Worm (Caenorhabditis elegans): ENCODE measurements around the gene T21C9.6.

The T21C9.6 gene

ce11 chrV:10540024-10540423 is 41.7 kb upstream of the T21C9.6 start, which contains the start of gene degt-1:
TSS of gene degt-1 (plus strand) at chrV:10540324.
- TF ChIP-seq spr-1 (tag; optimal IDR thresholded peaks at IDR 0.05) (no peak), cey-2 (tag; optimal IDR thresholded peaks at IDR 0.05; ENCODE audit: borderline replicate concordance, insufficient read depth) (no peak), ceh-62 (tag; optimal IDR thresholded peaks at IDR 0.05) (no peak), lin-15B (tag; optimal IDR thresholded peaks at IDR 0.05) (no peak), daf-16 (GFP tag; optimal IDR thresholded peaks at IDR 0.05) (no peak), daf-16 (tag; optimal IDR thresholded peaks at IDR 0.05) (no peak), tag-97 (GFP tag; IDR thresholded peaks at IDR 0.05) (no peak), zfp-3 (GFP tag; conservative IDR thresholded peaks at IDR 0.05) (no peak), F10B5.3 (tag; optimal IDR thresholded peaks at IDR 0.05) (no peak), hlh-11 (tag; optimal IDR thresholded peaks at IDR 0.05) (no peak), unc-39 (tag; optimal IDR thresholded peaks at IDR 0.05) (no peak), zag-1 (tag; optimal IDR thresholded peaks at IDR 0.05) (no peak), ama-1 (optimal IDR thresholded peaks at IDR 0.05) (no peak), nhr-10 (tag; optimal IDR thresholded peaks at IDR 0.05) (no peak), nhr-237 (tag; optimal IDR thresholded peaks at IDR 0.05) (no peak), ZK337.2 (GFP tag; IDR thresholded peaks at IDR 0.05) (no peak), snpc-4 (tag; optimal IDR thresholded peaks at IDR 0.05) (no peak), nhr-6 (tag; optimal IDR thresholded peaks at IDR 0.05) (no peak), nhr-102 (tag; optimal IDR thresholded peaks at IDR 0.05) (no peak), lim-7 (GFP tag; IDR thresholded peaks at IDR 0.05) (no peak), mes-2 (tag; optimal IDR thresholded peaks at IDR 0.05; ENCODE audit: poor library complexity, severe bottlenecking) (no peak)

DNA sequence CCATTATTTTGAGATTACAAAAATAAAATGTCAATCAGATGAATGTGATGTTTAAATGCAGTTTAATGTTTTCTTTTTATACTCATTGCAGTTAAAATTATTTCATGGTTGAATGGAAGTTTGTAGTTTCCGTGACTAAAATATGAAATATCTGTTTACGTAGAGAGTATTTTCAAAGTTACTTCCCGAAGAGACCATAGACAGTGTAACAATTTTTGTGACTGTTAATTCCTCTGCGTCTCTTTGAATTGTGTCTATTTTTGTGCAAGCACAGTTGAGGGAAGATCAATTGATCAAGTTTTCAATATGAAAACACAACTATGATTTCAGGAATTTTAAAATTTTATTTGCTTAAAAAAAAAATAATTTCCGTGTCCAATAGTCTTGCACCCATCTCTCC is 34.9 kb upstream of the T21C9.6 start, which contains the start of gene F25D1.5:
TSS of gene F25D1.5 (minus strand) at position 35 of the 400 bp plus-strand sequence.
- TF ChIP-seq nhr-28 (tag; optimal IDR thresholded peaks at IDR 0.05) (peak; percentile 98), nhr-77 (tag; optimal IDR thresholded peaks at IDR 0.05) (peak; percentile 98), pqm-1 (tag; optimal IDR thresholded peaks at IDR 0.05) (no peak), daf-16 (GFP tag; optimal IDR thresholded peaks at IDR 0.05) (no peak), daf-16 (tag; optimal IDR thresholded peaks at IDR 0.05) (peak; percentile 90)

ce11 chrV:10548981-10549380 is 32.7 kb upstream of the T21C9.6 start, which contains the start of gene srd-34:
TSS of gene srd-34 (minus strand) at chrV:10549081.
- TF ChIP-seq unc-130 (GFP tag; optimal IDR thresholded peaks at IDR 0.05) = no peak
- TF ChIP-seq lin-1 (GFP tag; IDR thresholded peaks at IDR 0.05) = no peak
- no peak for TF ChIP-seq dve-1 (tag; optimal IDR thresholded peaks at IDR 0.05; ENCODE audit: insufficient read depth)
- no peak for TF ChIP-seq nhr-42 (GFP tag; IDR thresholded peaks at IDR 0.05)
- no peak for TF ChIP-seq tra-1 (GFP tag; IDR thresholded peaks at IDR 0.05)
- TF ChIP-seq ctbp-1 (GFP tag; IDR thresholded peaks at IDR 0.05) = no peak
- no peak for TF ChIP-seq F26F4.8 (GFP tag; conservative IDR thresholded peaks at IDR 0.05)
- no peak for TF ChIP-seq ceh-28 (tag; optimal IDR thresholded peaks at IDR 0.05)
- TF ChIP-seq nhr-41 (GFP tag; IDR thresholded peaks at IDR 0.05) = no peak

DNA sequence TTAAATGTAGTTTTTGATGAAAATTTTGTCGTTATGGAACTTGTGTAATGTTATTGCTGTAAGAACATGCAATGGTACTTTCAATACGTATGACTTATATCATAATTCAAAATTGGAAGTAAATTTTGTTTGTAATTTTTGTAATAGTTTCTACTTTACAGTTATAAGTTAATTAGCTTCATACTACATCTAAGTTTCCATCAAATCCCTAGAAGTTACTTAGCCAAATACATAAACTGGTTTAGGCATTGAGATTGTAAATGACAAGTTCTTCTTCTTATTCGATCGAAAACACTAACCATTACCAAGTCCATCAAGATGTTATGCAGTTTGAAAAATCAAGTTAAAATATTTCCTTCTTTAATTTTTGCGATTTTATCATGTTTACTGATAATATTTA is 32.0 kb upstream of the T21C9.6 start, which contains the start of gene F32G8.2:
TSS of gene F32G8.2 (plus strand) at position 301 of the 400 bp plus-strand sequence.
- TF ChIP-seq fkh-10 (GFP tag; optimal IDR thresholded peaks at IDR 0.05) = no peak
- TF ChIP-seq cey-2 (tag; optimal IDR thresholded peaks at IDR 0.05; ENCODE audit: borderline replicate concordance, insufficient read depth) = no peak
- TF ChIP-seq saeg-2 (GFP tag; IDR thresholded peaks at IDR 0.05) = no peak
- no peak for TF ChIP-seq ceh-32 (tag; optimal IDR thresholded peaks at IDR 0.05; ENCODE audit: poor library complexity)
- TF ChIP-seq Y48G9A.11 (GFP tag; IDR thresholded peaks at IDR 0.05) = no peak
- TF ChIP-seq egl-43 (GFP tag; IDR thresholded peaks at IDR 0.05) = no peak
- TF ChIP-seq daf-8 (GFP tag; IDR thresholded peaks at IDR 0.05) = no peak
- no peak for TF ChIP-seq spr-3 (GFP tag; optimal IDR thresholded peaks at IDR 0.05)

Measured in whole organism, L4 larva.